Fruit fly (Drosophila melanogaster) Kc167 (cell line): ENCODE results near the gene Grx3.

Source experiments
- Myc ChIP-seq: fragments of >200 bp; optimal IDR thresholded peaks from 2 replicates; lab custom pipeline; 2017; ENCODE audit warnings: missing external identifiers
- Sin3A ChIP-seq: fragments of >200 bp; optimal IDR thresholded peaks from 2 replicates; lab custom pipeline; 2018; ENCODE audit warnings: missing external identifiers
- h ChIP-seq: fragments of >200 bp; optimal IDR thresholded peaks from 3 replicates; lab custom pipeline; 2018; ENCODE audit warnings: missing external identifiers
- insv ChIP-seq: fragments of >200 bp; optimal IDR thresholded peaks from 3 replicates; lab custom pipeline; 2018; ENCODE audit warnings: missing external identifiers
- psq ChIP-seq: fragments of >200 bp; optimal IDR thresholded peaks from 2 replicates; lab custom pipeline; 2017; ENCODE audit warnings: missing external identifiers
- ttk ChIP-seq: sonication (Bioruptor generic); optimal IDR thresholded peaks from 2 replicates; lab custom pipeline; 2017; ENCODE audit warnings: missing external identifiers

Grx3 gene

dm6 chr2L:13398614-13399161 lies 32.4 kb downstream of the Grx3 start, which contains the start of the genes CG10859 and CG7110:
Gene CG10859, minus strand, starts transcription at chr2L:13398664.
Gene CG7110, plus strand, starts transcription at chr2L:13398991.
- no peak for TF ChIP-seq insv
- no peak for TF ChIP-seq Myc (lab: Kevin White, UChicago)
- TF ChIP-seq h (lab: Kevin White, UChicago) = no peak
- no peak for TF ChIP-seq ttk
- no peak for TF ChIP-seq Sin3A
- no peak for TF ChIP-seq psq (lab: Kevin White, UChicago)

DNA sequence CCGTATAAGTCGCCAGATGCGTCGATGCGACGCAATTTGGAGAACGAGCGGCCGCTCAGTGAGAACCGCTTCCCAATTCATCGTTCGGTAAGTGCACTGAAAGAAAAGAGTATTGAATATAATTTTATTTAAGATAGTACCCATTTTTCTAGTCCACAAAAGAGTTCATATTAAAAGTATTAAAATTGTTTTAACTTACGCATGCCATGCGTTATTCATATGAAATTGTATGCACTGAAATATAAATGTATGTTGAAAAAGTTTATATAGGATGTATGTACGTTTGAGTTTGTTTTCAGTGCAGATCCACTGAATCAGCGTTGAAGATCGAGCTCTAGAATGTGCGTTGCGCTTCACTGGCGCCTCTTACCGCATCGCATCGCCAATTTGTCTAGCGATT lies 33.3 kb downstream of the Grx3 start:
- TF ChIP-seq insv (no peak), Myc (lab: Kevin White, UChicago) (no peak), h (lab: Kevin White, UChicago) (no peak), psq (lab: Kevin White, UChicago) (no peak), Sin3A (no peak), ttk (no peak)

- no peak for TF ChIP-seq insv
- no peak for TF ChIP-seq Myc (lab: Kevin White, UChicago)
- no peak for TF ChIP-seq ttk
- no peak for TF ChIP-seq h (lab: Kevin White, UChicago)
- TF ChIP-seq psq (lab: Kevin White, UChicago) = no peak
- TF ChIP-seq Sin3A = no peak
Observed at dm6 chr2L:13411566-13411965, 45.3 kb downstream of the Grx3 start, which contains the start of gene Vm34Ca. Gene Vm34Ca, minus strand, starts transcription at chr2L:13411631.

DNA sequence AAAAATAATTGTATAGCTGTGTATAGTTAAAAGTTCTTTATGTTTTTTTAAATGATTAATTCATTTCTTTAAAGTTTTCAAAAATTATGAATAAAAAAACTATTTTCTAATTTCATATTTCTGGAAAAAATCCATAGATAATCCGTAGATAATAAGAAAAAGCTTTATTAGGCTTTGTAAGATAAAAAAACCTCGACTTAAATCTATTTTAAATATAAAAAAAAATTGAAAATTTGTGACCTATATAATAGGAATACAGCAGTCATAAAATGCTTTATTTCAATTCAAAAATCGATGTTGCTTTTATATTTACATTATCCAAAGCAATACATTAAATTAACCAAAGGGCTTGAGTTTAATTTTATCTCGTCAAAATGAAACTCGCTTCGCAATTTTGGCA lies 46.0 kb downstream of the Grx3 start, which contains the start of gene Flad2:
TSS of gene Flad2 (plus strand) at position 301 of the 400 bp plus-strand sequence.
- no peak for TF ChIP-seq psq (lab: Kevin White, UChicago)
- TF ChIP-seq Myc (lab: Kevin White, UChicago) = no peak
- TF ChIP-seq Sin3A = no peak
- no peak for TF ChIP-seq ttk
- TF ChIP-seq insv = no peak
- no peak for TF ChIP-seq h (lab: Kevin White, UChicago)

DNA sequence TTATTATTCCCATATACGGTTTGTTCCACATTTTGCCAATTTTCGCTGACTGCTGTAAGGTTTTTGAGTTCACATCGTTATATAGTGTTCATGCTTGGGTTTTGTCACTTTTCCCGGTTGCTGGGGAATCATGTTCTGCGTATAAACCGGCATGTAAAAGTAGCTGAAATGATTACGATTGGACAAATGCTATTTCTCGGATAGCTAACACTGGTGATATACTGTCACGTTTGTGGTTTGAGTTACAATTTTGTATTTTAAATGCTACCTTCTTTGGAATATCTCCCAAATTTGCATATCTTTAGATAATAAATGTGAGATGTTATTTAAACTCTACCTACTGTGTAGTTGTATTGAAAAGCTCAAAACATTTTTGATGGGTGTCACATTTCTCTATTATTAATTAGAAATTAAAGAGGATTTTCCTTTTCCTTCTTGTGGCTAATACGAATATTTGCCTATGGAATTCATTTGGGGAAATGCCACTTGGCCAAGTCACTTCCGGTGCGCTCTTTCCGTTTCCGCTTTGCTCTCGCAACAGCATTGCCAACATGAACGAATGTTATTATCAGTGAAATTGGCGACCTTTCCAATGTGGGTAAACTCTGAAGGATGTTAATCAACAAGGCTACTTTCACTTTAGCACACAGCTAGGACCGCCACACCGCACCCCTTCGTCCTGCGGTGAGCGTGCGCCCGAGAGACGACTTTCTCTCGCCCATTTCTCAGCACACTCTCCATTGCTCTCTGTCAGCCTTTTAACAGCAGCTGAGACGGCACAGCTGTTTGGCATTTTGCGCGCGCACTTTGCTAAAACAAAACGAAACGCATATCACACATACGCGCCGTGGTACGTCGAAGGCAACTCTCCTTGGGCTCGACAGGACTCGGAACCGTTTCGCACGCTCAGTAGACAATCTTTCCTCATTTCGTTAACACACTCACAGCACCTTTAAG lies 48.6 kb downstream of the Grx3 start, which contains the start of the genes CG16956, CG42784 and CG43850:
TSS of gene CG16956 (minus strand) at position 51 of the 957 bp plus-strand sequence.
TSS of gene CG42784 (plus strand) at position 907 of the 957 bp plus-strand sequence.
TSS of gene CG43850 (plus strand) at position 907 of the 957 bp plus-strand sequence.
- TF ChIP-seq Myc (lab: Kevin White, UChicago) (no peak), h (lab: Kevin White, UChicago) (no peak)
